Worm (Caenorhabditis elegans) whole organism, late embryonic: ENCODE results near the gene R08E5.1.

Experiments
- ama-1 ChIP-seq: fragments of 150-350 bp; optimal IDR thresholded peaks from 2 replicates; lab custom pipeline; 2014
- ceh-18 ChIP-seq: sonication (generic microtip); optimal IDR thresholded peaks from 2 replicates; lab custom pipeline; 2016; ENCODE audit warnings: missing genetic modification characterization, missing compliant biosample characterization
- ceh-34 ChIP-seq: sonication (generic microtip); optimal IDR thresholded peaks from 2 replicates; lab custom pipeline; 2016; ENCODE audit warnings: mild to moderate bottlenecking, missing genetic modification characterization, missing compliant biosample characterization
- ets-4 ChIP-seq: sonication (generic microtip); optimal IDR thresholded peaks from 2 replicates; lab custom pipeline; 2016; ENCODE audit warnings: missing genetic modification characterization, missing compliant biosample characterization
- fkh-10 ChIP-seq: fragments of 150-350 bp; optimal IDR thresholded peaks from 2 replicates; lab custom pipeline; 2014; ENCODE audit warnings: missing biosample characterization, missing genetic modification reagents, missing genetic modification characterization
- fkh-6 ChIP-seq: sonication (generic microtip); optimal IDR thresholded peaks from 2 replicates; lab custom pipeline; 2016; ENCODE audit warnings: missing genetic modification characterization, missing compliant biosample characterization
- nhr-11 ChIP-seq: fragments of 150-350 bp; optimal IDR thresholded peaks from 2 replicates; lab custom pipeline; 2014; ENCODE audit warnings: missing biosample characterization, missing genetic modification characterization
- pha-4 ChIP-seq: fragments of 150-350 bp; optimal IDR thresholded peaks from 2 replicates; lab custom pipeline; 2018; ENCODE audit warnings: missing biosample characterization, missing genetic modification reagents, missing genetic modification characterization
- pqm-1 ChIP-seq: sonication (generic microtip); optimal IDR thresholded peaks from 2 replicates; lab custom pipeline; 2016; ENCODE audit warnings: missing genetic modification characterization, missing compliant biosample characterization
- sox-4 ChIP-seq: sonication (generic microtip); optimal IDR thresholded peaks from 2 replicates; lab custom pipeline; 2017; ENCODE audit warnings: mild to moderate bottlenecking, missing genetic modification characterization, inconsistent platforms, missing compliant biosample characterization

DNA sequence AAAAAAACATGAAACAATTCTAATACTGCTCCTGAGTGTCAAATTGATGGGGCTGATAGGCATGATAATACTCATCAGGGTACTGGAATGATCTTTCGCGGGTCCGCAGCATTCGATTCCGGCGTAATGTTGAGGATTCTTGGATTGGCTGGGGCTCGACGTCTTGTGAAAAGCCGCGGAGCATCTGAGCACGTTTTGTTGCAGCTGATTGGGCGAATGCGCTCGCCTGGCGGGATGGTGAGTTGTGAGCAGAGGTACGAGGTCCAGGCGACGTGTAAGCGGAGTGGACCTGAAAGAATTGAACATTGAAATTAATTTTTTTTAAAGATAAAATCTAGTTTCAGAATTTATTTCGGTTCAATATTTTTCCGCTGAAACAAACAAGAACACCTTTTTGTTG is 42.7 kb upstream of the R08E5.1 start:
- TF ChIP-seq pha-4 (tag; lab: Kevin White, UChicago) (no peak), ceh-34 (tag; lab: Kevin White, UChicago) (no peak), ets-4 (tag; lab: Kevin White, UChicago) (no peak), ama-1 (lab: Kevin White, UChicago) (no peak), sox-4 (tag; lab: Kevin White, UChicago) (no peak), nhr-11 (tag; lab: Kevin White, UChicago) (no peak), pqm-1 (tag; lab: Kevin White, UChicago) (no peak), fkh-10 (GFP tag; lab: Kevin White, UChicago) (no peak), ceh-18 (tag; lab: Kevin White, UChicago) (no peak), fkh-6 (no peak)
